Fruit fly (Drosophila melanogaster): ENCODE measurements around the gene Taf2.

DNA sequence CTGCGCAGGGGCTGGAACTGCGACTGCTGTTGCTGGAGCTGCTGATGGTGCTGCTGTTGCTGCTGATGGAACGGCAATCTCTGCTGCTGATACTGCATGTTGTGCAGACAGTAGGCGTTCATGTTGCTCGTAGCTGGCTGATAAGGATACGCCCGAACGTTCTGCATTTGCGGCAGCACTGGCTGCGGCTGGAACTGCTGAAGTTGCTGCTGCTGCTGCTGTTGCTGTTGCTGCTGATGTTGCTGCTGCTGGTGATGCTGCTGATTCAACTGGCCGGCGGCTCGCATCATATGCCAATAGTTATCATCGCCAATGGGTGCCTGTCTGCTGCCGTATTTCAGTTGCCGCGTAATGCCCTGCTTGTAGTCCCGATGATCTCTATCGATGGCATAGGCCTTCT lies 47.8 kb downstream of the Taf2 start:
- TF ChIP-seq Ets98B (GFP tag; IDR thresholded peaks at IDR 0.05) (no peak), CG9948 (tag; optimal IDR thresholded peaks at IDR 0.05) (no peak), CG14655 (GFP tag; optimal IDR thresholded peaks at IDR 0.05) (no peak), CG15710 (tag; optimal IDR thresholded peaks at IDR 0.05) (no peak), CG8159 (tag; optimal IDR thresholded peaks at IDR 0.05) (no peak), CG12605 (GFP tag; IDR thresholded peaks at IDR 0.05) (no peak), D1 (tag; optimal IDR thresholded peaks at IDR 0.05) (no peak), fd96Ca (GFP tag; IDR thresholded peaks at IDR 0.05) (no peak), CG10348 (GFP tag; IDR thresholded peaks at IDR 0.05) (no peak), Pif1B (GFP tag; optimal IDR thresholded peaks at IDR 0.05) (no peak)

All from whole organism, pupa.